Worm (Caenorhabditis elegans): Measurements from ENCODE around the gene col-161.

col-161 gene

ce11 chrV:13327463-13327862, 9.7 kb upstream of the col-161 start, which contains the start of gene str-37:
str-37 (plus strand) TSS chrV:13327763.
- TF ChIP-seq F10E7.11 (tag; optimal IDR thresholded peaks at IDR 0.05) (no peak), tlf-1 (GFP tag; optimal IDR thresholded peaks at IDR 0.05) (no peak), mxl-1 (tag; optimal IDR thresholded peaks at IDR 0.05) (no peak), tbp1 (GFP tag; optimal IDR thresholded peaks at IDR 0.05) (no peak), lin-40 (tag; optimal IDR thresholded peaks at IDR 0.05) (no peak), egl-44 (GFP tag; IDR thresholded peaks at IDR 0.05) (no peak), madf-10 (tag; optimal IDR thresholded peaks at IDR 0.05) (no peak), K12H6.12 (tag; optimal IDR thresholded peaks at IDR 0.05) (no peak), ceh-27 (GFP tag; optimal IDR thresholded peaks at IDR 0.05) (no peak), ceh-58 (GFP tag; IDR thresholded peaks at IDR 0.05) (no peak), attf-3 (GFP tag; conservative IDR thresholded peaks at IDR 0.05) (no peak)

- TF ChIP-seq gei-17 (GFP tag; optimal IDR thresholded peaks at IDR 0.05) (no peak), nhr-80 (tag; optimal IDR thresholded peaks at IDR 0.05) (peak; percentile 32)
These were observed 7.3 kb upstream of the col-161 start, which contains the start of gene C50B6.7 for ce11 chrV:13324933-13325760. C50B6.7 (minus strand) TSS chrV:13324983.

ce11 chrV:13320676-13321075, 2.9 kb upstream of the col-161 start, which contains the start of gene srh-15:
srh-15 (plus strand) TSS chrV:13320976.
- no peak for TF ChIP-seq B0261.1 (tag; optimal IDR thresholded peaks at IDR 0.05)
- TF ChIP-seq tbx-9 (tag; optimal IDR thresholded peaks at IDR 0.05; ENCODE audit: borderline replicate concordance) = no peak
- no peak for TF ChIP-seq let-526 (GFP tag; IDR thresholded peaks at IDR 0.05)
- TF ChIP-seq die-1 (tag; optimal IDR thresholded peaks at IDR 0.05) = no peak
- no peak for TF ChIP-seq ceh-40 (GFP tag; IDR thresholded peaks at IDR 0.05)
- no peak for TF ChIP-seq ama-1 (optimal IDR thresholded peaks at IDR 0.05)
- TF ChIP-seq ama-1 (GFP tag; optimal IDR thresholded peaks at IDR 0.05) = no peak
- TF ChIP-seq madf-10 (tag; optimal IDR thresholded peaks at IDR 0.05) = no peak

ce11 chrV:13317247-13317646, 564 bp downstream of the col-161 start:
- TF ChIP-seq egrh-3 (GFP tag; IDR thresholded peaks at IDR 0.05) (peak; percentile 93), dox-1 (GFP tag; IDR thresholded peaks at IDR 0.05) (0 out of 2 replicates have a peak, but pooled peaks have one; percentile 38), F37B4.10 (GFP tag; IDR thresholded peaks at IDR 0.05) (0 out of 2 replicates have a peak, but pooled peaks have one; percentile 83), ztf-25 (GFP tag; IDR thresholded peaks at IDR 0.05) (0 out of 2 replicates have a peak, but pooled peaks have one; percentile 38)

ce11 chrV:13313045-13313623, 4.7 kb downstream of the col-161 start, which contains the start of gene C50B6.3:
C50B6.3 (plus strand) TSS chrV:13313573.
- TF ChIP-seq ccch-3 (GFP tag; optimal IDR thresholded peaks at IDR 0.05) (peak; percentile 46), dox-1 (GFP tag; IDR thresholded peaks at IDR 0.05) (peak; percentile 60; the same call in 1 of the 2 replicates), lin-54 (GFP tag; optimal IDR thresholded peaks at IDR 0.05) (peak; percentile 71), snpc-4 (GFP tag; optimal IDR thresholded peaks at IDR 0.05) (no peak), snpc-4 (tag; optimal IDR thresholded peaks at IDR 0.05) (peak in 2 of 4 experiments; percentile 31 to 45), rec-8 (tag; optimal IDR thresholded peaks at IDR 0.05) (peak in 1 of 2 experiments; percentile 14), efl-1 (GFP tag; optimal IDR thresholded peaks at IDR 0.05) (peak; percentile 11), chd-7 (tag; optimal IDR thresholded peaks at IDR 0.05) (no peak), Y53G8AR.9 (GFP tag; conservative IDR thresholded peaks at IDR 0.05) (no peak; the same call in 1 of the 2 replicates), Y67H2A.10 (GFP tag; conservative IDR thresholded peaks at IDR 0.05) (no peak), madf-8 (GFP tag; conservative IDR thresholded peaks at IDR 0.05) (peak; percentile 27; the same call in 1 of the 2 replicates), lsy-27 (tag; optimal IDR thresholded peaks at IDR 0.05; ENCODE audit: borderline replicate concordance, insufficient read depth) (no peak), hmg-1.2 (GFP tag; IDR thresholded peaks at IDR 0.05) (0 out of 2 replicates have a peak, but pooled peaks have one; percentile 35), F33H1.4 (GFP tag; IDR thresholded peaks at IDR 0.05) (peak; percentile 64), C17E4.6 (GFP tag; IDR thresholded peaks at IDR 0.05) (no peak), madf-10 (tag; optimal IDR thresholded peaks at IDR 0.05) (peak; percentile 34), attf-3 (GFP tag; conservative IDR thresholded peaks at IDR 0.05) (peak; percentile 99), F55B11.4 (tag; optimal IDR thresholded peaks at IDR 0.05; ENCODE audit: borderline replicate concordance, insufficient read depth) (no peak), B0019.2 (GFP tag; conservative IDR thresholded peaks at IDR 0.05) (no peak)
